Fruit fly (Drosophila melanogaster) S2 (cell line): ENCODE measurements around the gene Cap-D3.

Source experiments
- CG8478 ChIP-seq: fragments of >200 bp; optimal IDR thresholded peaks from 2 replicates; lab custom pipeline; 2018
- CTCF ChIP-seq, 2 experiments: fragments of >200 bp; optimal IDR thresholded peaks; 2 replicates each; lab custom pipeline; 2018

- TF ChIP-seq CG8478 (lab: Kevin White, UChicago): no peak
- no peak for TF ChIP-seq CTCF (optimal IDR thresholded peaks at IDR 0.05; lab: Kevin White, UChicago)
Measured at dm6 chr2L:5505130-5505529, 20.6 kb upstream of the Cap-D3 start.
